Fruit fly (Drosophila melanogaster) whole organism, embryonic: ENCODE data around the gene CG15375.

Experiments
- Abd-B ChIP-seq: fragments of 200-800 bp; sonication (Bioruptor generic); optimal IDR thresholded peaks from 2 replicates; lab custom pipeline; 2018; ENCODE audit warnings: missing biosample characterization, mild to moderate bottlenecking, missing genetic modification characterization, moderate library complexity
- BtbVII ChIP-seq: fragments of 200-800 bp; sonication (Bioruptor generic); optimal IDR thresholded peaks from 3 replicates; lab custom pipeline; 2017; ENCODE audit warnings: missing biosample characterization, mild to moderate bottlenecking, missing genetic modification characterization
- Bteb2 ChIP-seq: fragments of 200-800 bp; sonication (Bioruptor generic); optimal IDR thresholded peaks from 2 replicates; lab custom pipeline; 2016; ENCODE audit warnings: missing biosample characterization, missing genetic modification characterization
- CG10147 ChIP-seq: fragments of 200-800 bp; sonication (Bioruptor generic); optimal IDR thresholded peaks from 2 replicates; lab custom pipeline; 2019; ENCODE audit warnings: missing biosample characterization, mild to moderate bottlenecking, missing genetic modification characterization, moderate library complexity
- CG10321 ChIP-seq: fragments of 200-800 bp; sonication (Bioruptor generic); IDR thresholded peaks from 2 replicates; pipeline ENCODE4 v1.3.6; 2022; ENCODE audit warnings: missing biosample characterization, missing genetic modification characterization
- CG11504 ChIP-seq: fragments of 200-800 bp; sonication (Bioruptor generic); optimal IDR thresholded peaks from 3 replicates; lab custom pipeline; 2019; ENCODE audit warnings: missing biosample characterization, mild to moderate bottlenecking, missing genetic modification characterization, moderate library complexity
- CG12236 ChIP-seq: fragments of 200-800 bp; sonication (Bioruptor generic); optimal IDR thresholded peaks from 2 replicates; lab custom pipeline; 2016; ENCODE audit warnings: missing biosample characterization, missing genetic modification characterization
- CG17912 ChIP-seq: fragments of 200-800 bp; sonication (Bioruptor generic); optimal IDR thresholded peaks from 2 replicates; lab custom pipeline; 2018; ENCODE audit warnings: missing biosample characterization, mild to moderate bottlenecking, missing genetic modification characterization
- CG18619 ChIP-seq: fragments of 200-800 bp; sonication (Bioruptor generic); optimal IDR thresholded peaks from 3 replicates; lab custom pipeline; 2017; ENCODE audit warnings: missing biosample characterization, mild to moderate bottlenecking, missing genetic modification characterization
- CG18764 ChIP-seq: fragments of 200-800 bp; sonication (Bioruptor generic); optimal IDR thresholded peaks from 3 replicates; lab custom pipeline; 2016; ENCODE audit warnings: missing biosample characterization, missing genetic modification characterization
- CG2116 ChIP-seq: fragments of 200-800 bp; sonication (Bioruptor generic); optimal IDR thresholded peaks from 3 replicates; lab custom pipeline; 2018; ENCODE audit warnings: missing biosample characterization, mild to moderate bottlenecking, missing genetic modification characterization
- CG32772 ChIP-seq: fragments of 200-800 bp; sonication (Bioruptor generic); IDR thresholded peaks from 2 replicates; pipeline ENCODE4 v1.3.6; 2022; ENCODE audit warnings: missing biosample characterization, missing genetic modification characterization
- CG4617 ChIP-seq: fragments of 200-800 bp; sonication (Bioruptor generic); optimal IDR thresholded peaks from 3 replicates; lab custom pipeline; 2016; ENCODE audit warnings: missing biosample characterization, missing genetic modification characterization, borderline replicate concordance
- CG5180 ChIP-seq: fragments of 200-800 bp; sonication (Bioruptor generic); optimal IDR thresholded peaks from 3 replicates; lab custom pipeline; 2017; ENCODE audit warnings: missing biosample characterization, missing genetic modification characterization, mild to moderate bottlenecking, moderate library complexity, missing genetic modification reagents
- CG6654 ChIP-seq: fragments of 200-800 bp; sonication (Bioruptor generic); optimal IDR thresholded peaks from 2 replicates; lab custom pipeline; 2017; ENCODE audit warnings: missing biosample characterization, mild to moderate bottlenecking, missing genetic modification characterization
- CG7745 ChIP-seq: fragments of 200-800 bp; sonication (Bioruptor generic); optimal IDR thresholded peaks from 2 replicates; lab custom pipeline; 2018; ENCODE audit warnings: missing biosample characterization, mild to moderate bottlenecking, missing genetic modification characterization, moderate library complexity
- CG7839 ChIP-seq: fragments of 200-800 bp; sonication (Bioruptor generic); optimal IDR thresholded peaks from 3 replicates; lab custom pipeline; 2018; ENCODE audit warnings: missing biosample characterization, mild to moderate bottlenecking, missing genetic modification characterization, moderate library complexity
- E2f2 ChIP-seq: fragments of 200-800 bp; sonication (Bioruptor generic); IDR thresholded peaks from 2 replicates; pipeline ENCODE4 v1.3.6; 2022; ENCODE audit warnings: missing biosample characterization, missing genetic modification characterization
- Elba2 ChIP-seq: fragments of 200-800 bp; sonication (Bioruptor generic); optimal IDR thresholded peaks from 3 replicates; lab custom pipeline; 2016; ENCODE audit warnings: missing biosample characterization, missing genetic modification characterization
- Fer3 ChIP-seq: fragments of 200-800 bp; sonication (Bioruptor generic); optimal IDR thresholded peaks from 2 replicates; lab custom pipeline; 2018; ENCODE audit warnings: missing biosample characterization, mild to moderate bottlenecking, missing genetic modification characterization, moderate library complexity
- Gsc ChIP-seq: fragments of 200-800 bp; sonication (Bioruptor generic); IDR thresholded peaks from 2 replicates; pipeline ENCODE4 v1.3.6; 2022; ENCODE audit warnings: missing biosample characterization, missing genetic modification characterization
- H15 ChIP-seq: fragments of 200-800 bp; sonication (Bioruptor generic); IDR thresholded peaks from 3 replicates; pipeline ENCODE4 v1.3.6; 2022; ENCODE audit warnings: missing biosample characterization, missing genetic modification characterization
- HHEX ChIP-seq: fragments of 200-800 bp; sonication (Bioruptor generic); optimal IDR thresholded peaks from 3 replicates; lab custom pipeline; 2017; ENCODE audit warnings: missing biosample characterization, mild to moderate bottlenecking, missing genetic modification characterization, missing genetic modification reagents
- Hey ChIP-seq: fragments of 200-800 bp; sonication (Bioruptor generic); optimal IDR thresholded peaks from 3 replicates; lab custom pipeline; 2018; ENCODE audit warnings: missing biosample characterization, mild to moderate bottlenecking, missing genetic modification characterization
- Jarid2 ChIP-seq: fragments of 200-800 bp; sonication (Bioruptor generic); optimal IDR thresholded peaks from 3 replicates; lab custom pipeline; 2017; ENCODE audit warnings: mild to moderate bottlenecking, missing biosample characterization, missing genetic modification reagents, missing genetic modification characterization
- Lhr ChIP-seq: fragments of 200-800 bp; sonication (Bioruptor generic); optimal IDR thresholded peaks from 3 replicates; lab custom pipeline; 2017; ENCODE audit warnings: mild to moderate bottlenecking, missing biosample characterization, missing genetic modification reagents, missing genetic modification characterization
- al ChIP-seq: fragments of 200-800 bp; sonication (Bioruptor generic); IDR thresholded peaks from 2 replicates; pipeline ENCODE4 v1.3.6; 2022; ENCODE audit warnings: missing biosample characterization, missing genetic modification characterization
- aop ChIP-seq: fragments of 200-800 bp; sonication (Bioruptor generic); IDR thresholded peaks from 2 replicates; pipeline ENCODE4 v1.3.6; 2022; ENCODE audit warnings: missing biosample characterization, missing genetic modification characterization
- ash1 ChIP-seq: fragments of 200-800 bp; sonication (Bioruptor generic); optimal IDR thresholded peaks from 2 replicates; lab custom pipeline; 2018; ENCODE audit warnings: missing biosample characterization, mild to moderate bottlenecking, missing genetic modification characterization
- bcd ChIP-seq: fragments of 200-800 bp; sonication (Bioruptor generic); optimal IDR thresholded peaks from 2 replicates; lab custom pipeline; 2017; ENCODE audit warnings: missing biosample characterization, mild to moderate bottlenecking, missing genetic modification characterization
- cg ChIP-seq: fragments of 200-800 bp; sonication (Bioruptor generic); optimal IDR thresholded peaks from 3 replicates; lab custom pipeline; 2019; ENCODE audit warnings: missing biosample characterization, mild to moderate bottlenecking, missing genetic modification characterization, moderate library complexity
- chif ChIP-seq, 2 experiments: fragments of 200-800 bp; sonication (Bioruptor generic); optimal IDR thresholded peaks; 3 replicates each; lab custom pipeline; 2016; ENCODE audit warnings: missing biosample characterization in 2 of 2, missing genetic modification characterization in 2 of 2
- crp ChIP-seq, 2 experiments: fragments of 200-800 bp; sonication (Bioruptor generic); optimal IDR thresholded peaks; 2 replicates in 1 of 2; 3 replicates in 1 of 2; lab custom pipeline; 2017; ENCODE audit warnings: missing biosample characterization in 2 of 2, missing genetic modification characterization in 2 of 2, mild to moderate bottlenecking in 1 of 2, moderate library complexity in 1 of 2
- eyg ChIP-seq: fragments of 200-800 bp; sonication (Bioruptor generic); optimal IDR thresholded peaks from 3 replicates; lab custom pipeline; 2016; ENCODE audit warnings: missing biosample characterization, missing genetic modification characterization
- fd102C ChIP-seq: fragments of 200-800 bp; sonication (Bioruptor generic); optimal IDR thresholded peaks from 2 replicates; lab custom pipeline; 2018; ENCODE audit warnings: missing biosample characterization, mild to moderate bottlenecking, missing genetic modification characterization, moderate library complexity
- fd64A ChIP-seq: fragments of 200-800 bp; sonication (Bioruptor generic); optimal IDR thresholded peaks from 3 replicates; lab custom pipeline; 2018; ENCODE audit warnings: missing biosample characterization, mild to moderate bottlenecking, missing genetic modification characterization
- fd96Cb ChIP-seq: fragments of 200-800 bp; sonication (Bioruptor generic); optimal IDR thresholded peaks from 2 replicates; lab custom pipeline; 2018; ENCODE audit warnings: missing biosample characterization, mild to moderate bottlenecking, missing genetic modification characterization, moderate library complexity
- fu2 ChIP-seq: fragments of 200-800 bp; sonication (Bioruptor generic); optimal IDR thresholded peaks from 2 replicates; lab custom pipeline; 2016; ENCODE audit warnings: missing biosample characterization, missing genetic modification characterization
- gfzf ChIP-seq: fragments of 200-800 bp; sonication (Bioruptor generic); optimal IDR thresholded peaks from 2 replicates; lab custom pipeline; 2016; ENCODE audit warnings: missing biosample characterization, mild to moderate bottlenecking, missing genetic modification characterization, moderate library complexity
- hth ChIP-seq: fragments of >200 bp; optimal IDR thresholded peaks from 2 replicates; lab custom pipeline; 2017; ENCODE audit warnings: inconsistent platforms
- lilli ChIP-seq: fragments of 200-800 bp; sonication (Bioruptor generic); optimal IDR thresholded peaks from 3 replicates; lab custom pipeline; 2016; ENCODE audit warnings: missing biosample characterization, missing genetic modification characterization
- lov ChIP-seq, 2 experiments: fragments of 200-800 bp in 1 of 2; fragments of >200 bp in 1 of 2; sonication (Bioruptor generic) in 1 of 2; IDR thresholded peaks in 1 of 2; optimal IDR thresholded peaks in 1 of 2; 2 replicates in 1 of 2; 3 replicates in 1 of 2; pipeline versions ENCODE4 v1.3.6 to Lab custom; 2017 to 2022; ENCODE audit warnings: missing biosample characterization in 1 of 2, missing genetic modification characterization in 1 of 2
- otp ChIP-seq: fragments of 200-800 bp; sonication (Bioruptor generic); IDR thresholded peaks from 3 replicates; pipeline ENCODE4, ENCODE4 v1.3.6; 2022; ENCODE audit warnings: missing biosample characterization, missing genetic modification characterization
- pzg ChIP-seq: fragments of 200-800 bp; sonication (Bioruptor generic); optimal IDR thresholded peaks from 3 replicates; lab custom pipeline; 2018; ENCODE audit warnings: missing biosample characterization, mild to moderate bottlenecking, missing genetic modification characterization, moderate library complexity
- sens-2 ChIP-seq: fragments of 200-800 bp; sonication (Bioruptor generic); IDR thresholded peaks from 2 replicates; pipeline ENCODE4 v1.3.6; 2022; ENCODE audit warnings: missing biosample characterization, missing genetic modification characterization
- sima ChIP-seq: fragments of 200-800 bp; sonication (Bioruptor generic); optimal IDR thresholded peaks from 2 replicates; lab custom pipeline; 2016; ENCODE audit warnings: missing biosample characterization, missing genetic modification characterization
- sob ChIP-seq: fragments of 200-800 bp; sonication (Bioruptor generic); IDR thresholded peaks from 2 replicates; pipeline ENCODE4 v1.3.6; 2022; ENCODE audit warnings: missing biosample characterization, missing genetic modification characterization
- stc ChIP-seq: fragments of 200-800 bp; sonication (Bioruptor generic); IDR thresholded peaks from 2 replicates; pipeline ENCODE4 v1.3.6; 2022; ENCODE audit warnings: missing biosample characterization, missing genetic modification characterization
- tin ChIP-seq: fragments of 200-800 bp; sonication (Bioruptor generic); optimal IDR thresholded peaks from 3 replicates; lab custom pipeline; 2016; ENCODE audit warnings: missing biosample characterization, missing genetic modification characterization
- toy ChIP-seq: fragments of 200-800 bp; sonication (Bioruptor generic); IDR thresholded peaks from 2 replicates; pipeline ENCODE4 v1.3.6; 2022; ENCODE audit warnings: missing biosample characterization, missing genetic modification characterization
- wek ChIP-seq: fragments of 200-800 bp; sonication (Bioruptor generic); optimal IDR thresholded peaks from 3 replicates; lab custom pipeline; 2018; ENCODE audit warnings: missing biosample characterization, mild to moderate bottlenecking, missing genetic modification characterization, moderate library complexity

CG15375 gene

dm6 chrX:4105830-4106233 is 4.7 kb downstream of the CG15375 start, which contains the start of gene cib (continued):
- TF ChIP-seq sens-2 (GFP tag; lab: Robert Waterston, UW), result no peak
- TF ChIP-seq CG32772 (GFP tag; lab: Robert Waterston, UW), result peak; percentile 43; the same call in 1 of the 2 replicates
- no peak for TF ChIP-seq al
- TF ChIP-seq cg (GFP tag; lab: Kevin White, UChicago), result no peak
- no peak for TF ChIP-seq sima
- TF ChIP-seq CG10147, result no peak
- no peak for TF ChIP-seq hth (lab: Kevin White, UChicago)
- TF ChIP-seq Abd-B, result no peak
- peak; percentile 29 for TF ChIP-seq CG12236 (GFP tag; lab: Kevin White, UChicago)
- no peak for TF ChIP-seq toy (GFP tag; lab: Robert Waterston, UW)
- no peak for TF ChIP-seq Bteb2 (GFP tag; lab: Kevin White, UChicago)
- no peak for TF ChIP-seq crp (GFP tag; optimal IDR thresholded peaks at IDR 0.05; lab: Kevin White, UChicago)
- peak; percentile 8 for TF ChIP-seq bcd (GFP tag; lab: Kevin White, UChicago)
- TF ChIP-seq aop (GFP tag; lab: Robert Waterston, UW), result no peak
- no peak for TF ChIP-seq fu2 (GFP tag; lab: Kevin White, UChicago)
- no peak for TF ChIP-seq CG5180 (GFP tag; lab: Kevin White, UChicago)
- TF ChIP-seq CG18764 (GFP tag; lab: Kevin White, UChicago), result no peak
- no peak for TF ChIP-seq CG10321 (GFP tag; lab: Robert Waterston, UW)
- peak; percentile 26 for TF ChIP-seq CG7839
- no peak for TF ChIP-seq fd64A (GFP tag; lab: Kevin White, UChicago)
- no peak for TF ChIP-seq tin (GFP tag; lab: Kevin White, UChicago)
- peak; percentile 68 for TF ChIP-seq CG2116 (GFP tag; lab: Kevin White, UChicago)
- TF ChIP-seq Fer3 (tag; lab: Kevin White, UChicago), result peak; percentile 40
- no peak for TF ChIP-seq Elba2
- no peak for TF ChIP-seq fd102C (GFP tag; lab: Kevin White, UChicago)
- no peak for TF ChIP-seq fd96Cb
- TF ChIP-seq Hey (tag; lab: Kevin White, UChicago), result no peak
- peak; percentile 63 for TF ChIP-seq sob
- TF ChIP-seq pzg (GFP tag; lab: Kevin White, UChicago), result peak; percentile 99
- TF ChIP-seq wek (GFP tag; lab: Kevin White, UChicago), result peak; percentile 5
- no peak for TF ChIP-seq CG6654 (GFP tag; lab: Kevin White, UChicago)
- peak; percentile 35 for TF ChIP-seq CG11504 (tag; lab: Kevin White, UChicago)
- peak in 1 of 2 experiments; percentile 6 for TF ChIP-seq chif (GFP tag; optimal IDR thresholded peaks at IDR 0.05; lab: Kevin White, UChicago)
- TF ChIP-seq lilli (GFP tag; lab: Kevin White, UChicago), result peak; percentile 21
- peak; percentile 82 for TF ChIP-seq Jarid2 (GFP tag; lab: Kevin White, UChicago)
- 0 out of 3 replicates have a peak, but pooled peaks have one; percentile 62 for TF ChIP-seq otp (GFP tag; lab: Robert Waterston, UW)
- peak; percentile 30 for TF ChIP-seq HHEX
- no peak for TF ChIP-seq lov (optimal IDR thresholded peaks at IDR 0.05; lab: Kevin White, UChicago)
- no peak for TF ChIP-seq lov (GFP tag; IDR thresholded peaks at IDR 0.05; lab: Robert Waterston, UW)
- TF ChIP-seq stc (GFP tag; lab: Robert Waterston, UW), result no peak
- peak; percentile 99 for TF ChIP-seq Lhr (GFP tag; lab: Kevin White, UChicago)
- TF ChIP-seq ash1 (GFP tag; lab: Kevin White, UChicago), result no peak
- no peak for TF ChIP-seq CG7745
- no peak for TF ChIP-seq BtbVII
- peak; percentile 98 for TF ChIP-seq E2f2 (GFP tag; lab: Robert Waterston, UW)
- no peak for TF ChIP-seq eyg (GFP tag; lab: Kevin White, UChicago)
- TF ChIP-seq CG17912 (GFP tag; lab: Kevin White, UChicago), result peak; percentile 76
- peak; percentile 99 for TF ChIP-seq gfzf (GFP tag; lab: Kevin White, UChicago)
- TF ChIP-seq CG4617 (GFP tag; lab: Kevin White, UChicago), result no peak
- TF ChIP-seq CG18619 (GFP tag; lab: Kevin White, UChicago), result peak; percentile 9
- no peak for TF ChIP-seq H15 (GFP tag; lab: Robert Waterston, UW)
- no peak for TF ChIP-seq Gsc
